Worm (Caenorhabditis elegans) whole organism, early embryonic: ENCODE data around the gene agmo-1.

Source experiments
- B0310.2 ChIP-seq: sonication (generic microtip); optimal IDR thresholded peaks from 2 replicates; lab custom pipeline; 2016; ENCODE audit warnings: mild to moderate bottlenecking, missing genetic modification characterization, missing compliant biosample characterization
- aly-1 ChIP-seq: sonication (generic microtip); optimal IDR thresholded peaks from 2 replicates; lab custom pipeline; 2016; ENCODE audit warnings: missing genetic modification characterization, missing compliant biosample characterization
- ama-1 ChIP-seq: fragments of 150-350 bp; optimal IDR thresholded peaks from 2 replicates; lab custom pipeline; 2014
- ceh-13 ChIP-seq: fragments of 200-800 bp; sonication (Bioruptor generic); optimal IDR thresholded peaks from 2 replicates; lab custom pipeline; 2018; ENCODE audit warnings: mild to moderate bottlenecking, missing genetic modification characterization, missing compliant biosample characterization
- hmbx-1 ChIP-seq: sonication (generic microtip); optimal IDR thresholded peaks from 2 replicates; lab custom pipeline; 2016; ENCODE audit warnings: mild to moderate bottlenecking, missing genetic modification characterization, missing compliant biosample characterization

ce11 chrIII:12789420-12789819 is 8.9 kb downstream of the agmo-1 start, which contains the start of gene BE10.1:
- TF ChIP-seq B0310.2 (tag; lab: Kevin White, UChicago) (no peak), aly-1 (no peak), ama-1 (no peak), hmbx-1 (tag; lab: Kevin White, UChicago) (no peak), ceh-13 (GFP tag; lab: Kevin White, UChicago) (no peak)
